Worm (Caenorhabditis elegans) whole organism, L4/young adult: ENCODE data around the gene chil-10.

Experiments used
- W03F9.2 ChIP-seq: fragments of 150-350 bp; optimal IDR thresholded peaks from 2 replicates; lab custom pipeline; 2014; ENCODE audit warnings: missing biosample characterization, missing genetic modification characterization
- him-1 ChIP-seq: sonication (generic microtip); optimal IDR thresholded peaks from 2 replicates; lab custom pipeline; 2016; ENCODE audit warnings: missing genotype, missing genetic modification reagents, missing genetic modification characterization, missing compliant biosample characterization

ce11 chrX:991274-991673 lies 33.6 kb downstream of the chil-10 start, which contains the start of the genes C09E10.3 and dgk-1:
- TF ChIP-seq him-1 (tag; lab: Kevin White, UChicago) (no peak), W03F9.2 (tag; lab: Kevin White, UChicago) (no peak)
